Worm (Caenorhabditis elegans): Measurements from ENCODE around the gene F21D5.6.
"Not testable (repeated sequence)": the region's sequence is repeated elsewhere in the genome, so short reads cannot be mapped to it uniquely, and the experiment has no call there.

Gene F21D5.6

DNA sequence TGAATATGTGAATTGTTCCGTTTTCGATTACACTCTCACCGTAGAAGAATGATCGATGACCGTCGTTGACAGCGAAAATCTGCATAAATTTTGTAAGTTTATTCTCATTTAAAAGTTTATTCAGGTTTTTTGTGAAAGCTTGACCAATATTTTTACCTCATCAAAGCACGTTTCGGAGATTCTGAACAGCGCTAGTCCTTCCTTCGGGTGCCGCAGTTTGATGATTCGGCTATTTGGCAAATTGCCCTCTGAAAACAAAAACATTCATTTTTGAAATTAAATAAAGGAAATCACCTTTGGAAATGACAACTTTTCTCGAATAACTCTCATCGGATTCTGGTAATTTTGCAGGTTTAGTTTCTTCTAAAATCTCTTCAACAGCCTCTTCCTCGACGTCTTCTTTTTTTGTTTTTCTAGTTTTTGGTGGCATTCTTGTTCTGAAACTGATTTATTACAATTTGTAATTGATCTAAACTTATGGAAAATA lies at the start of gene F21D5.6:
Gene F21D5.6 (minus strand): TSS at position 437 of the 487 bp plus-strand sequence.
- no peak for TF ChIP-seq unc-62 (GFP tag; optimal IDR thresholded peaks at IDR 0.05)

DNA sequence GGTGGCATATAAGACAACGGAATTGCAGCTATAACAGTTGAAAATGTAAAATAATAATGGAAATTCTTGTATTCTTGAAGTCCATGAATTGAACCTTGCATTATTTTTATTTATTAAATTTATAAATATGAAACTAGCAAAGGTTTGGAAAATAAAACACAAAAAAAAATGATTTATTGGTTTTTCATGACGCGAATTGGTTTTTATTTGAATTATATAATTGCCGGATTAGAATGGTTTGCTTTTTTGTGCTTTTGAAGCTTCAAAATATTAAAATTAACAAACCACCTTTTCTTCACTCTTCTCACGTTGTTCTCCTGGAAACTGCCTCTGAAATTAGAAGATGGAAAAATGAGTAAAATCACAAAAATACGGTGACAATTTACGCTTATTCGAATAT lies 49.0 kb upstream of the F21D5.6 start, which contains the start of gene sru-35:
Gene sru-35 (minus strand): TSS at position 101 of the 400 bp plus-strand sequence.
- no peak for TF ChIP-seq unc-62 (GFP tag; optimal IDR thresholded peaks at IDR 0.05)

DNA sequence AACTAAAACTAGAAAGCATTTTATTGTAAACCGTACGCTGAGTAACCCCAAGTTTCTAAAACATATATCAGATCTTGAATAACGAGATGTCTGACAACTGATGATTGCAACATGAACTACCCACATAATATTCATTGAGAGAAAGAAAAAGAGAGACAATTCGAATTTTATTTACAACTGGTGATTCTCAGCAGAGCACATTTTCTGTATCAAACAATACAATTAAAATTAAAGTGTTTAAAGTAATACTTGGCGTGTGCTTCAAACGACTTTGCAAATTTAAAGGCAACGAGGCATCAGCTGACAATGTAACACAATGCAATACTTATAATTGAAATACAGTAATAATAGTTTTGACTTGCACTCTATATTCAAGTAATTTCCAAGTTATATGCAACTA lies 46.9 kb upstream of the F21D5.6 start, which contains the start of gene C33D9.10:
Gene C33D9.10 (minus strand): TSS at position 101 of the 400 bp plus-strand sequence.
- not testable (repeated sequence) for TF ChIP-seq unc-62 (GFP tag; optimal IDR thresholded peaks at IDR 0.05)

DNA sequence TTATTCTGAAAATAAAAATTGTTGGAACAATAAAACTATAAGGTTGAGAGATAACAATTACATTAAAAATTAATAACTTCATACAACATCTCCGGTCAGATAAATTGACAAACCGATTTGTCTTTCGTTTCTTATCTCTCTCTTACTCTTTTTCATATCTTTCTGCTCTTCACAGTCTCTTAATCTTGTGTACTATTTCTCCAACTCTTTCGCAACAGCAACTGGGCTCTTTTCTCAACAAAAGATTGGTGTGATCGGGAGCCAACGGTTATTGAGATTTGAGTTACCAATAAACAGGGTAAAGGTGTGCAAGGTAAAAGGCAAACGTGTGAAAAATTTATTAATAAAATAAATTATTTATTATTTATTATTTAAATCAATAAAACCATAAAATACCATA lies 45.5 kb upstream of the F21D5.6 start, which contains the start of gene C33D9.8:
Gene C33D9.8 (minus strand): TSS at position 99 of the 400 bp plus-strand sequence.
- TF ChIP-seq unc-62 (GFP tag; optimal IDR thresholded peaks at IDR 0.05): no peak

DNA sequence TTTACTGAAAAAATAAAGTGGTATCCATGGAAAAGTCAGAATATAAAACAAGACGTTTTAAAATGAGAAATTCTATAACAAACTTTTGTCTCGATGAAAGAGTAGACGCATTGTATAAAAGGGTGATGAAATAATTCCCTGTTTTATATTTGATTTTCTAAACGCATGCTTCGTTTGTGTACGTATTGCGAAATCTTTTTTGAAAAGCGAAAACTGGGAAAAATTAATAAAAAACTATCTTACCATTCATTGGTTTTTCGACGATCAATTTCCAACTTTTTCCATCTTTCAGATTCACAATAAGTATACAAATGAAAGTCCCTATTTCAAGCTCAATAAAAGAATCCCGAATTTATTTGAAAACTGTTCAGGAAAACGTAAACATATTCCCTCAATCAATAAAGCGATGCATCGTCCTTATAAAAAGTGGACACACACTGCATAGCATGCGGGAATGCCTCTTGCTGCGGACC lies 43.7 kb upstream of the F21D5.6 start, which contains the start of gene C33D9.13:
Gene C33D9.13 (minus strand): TSS at position 423 of the 473 bp plus-strand sequence.
- no peak for TF ChIP-seq unc-62 (GFP tag; optimal IDR thresholded peaks at IDR 0.05)

DNA sequence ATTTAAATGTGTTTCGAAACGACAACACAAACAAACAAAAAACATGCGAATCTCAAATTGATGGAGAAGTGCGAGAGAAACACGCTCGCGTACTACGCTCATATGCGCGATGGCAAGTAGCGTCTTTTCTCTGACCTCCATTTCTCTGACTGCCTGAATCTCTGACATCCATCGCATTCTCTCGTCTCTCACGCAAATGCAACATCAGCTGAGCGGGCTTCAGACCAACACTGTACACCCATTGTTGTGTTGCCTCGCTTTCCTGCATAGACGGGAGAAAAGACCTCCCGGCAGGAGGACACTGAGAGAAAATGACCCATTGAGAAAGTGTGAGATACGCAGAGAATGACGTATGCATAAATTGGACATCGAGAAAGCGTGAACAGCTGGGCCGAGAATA lies 41.0 kb upstream of the F21D5.6 start:
- no peak for TF ChIP-seq unc-62 (GFP tag; optimal IDR thresholded peaks at IDR 0.05)

DNA sequence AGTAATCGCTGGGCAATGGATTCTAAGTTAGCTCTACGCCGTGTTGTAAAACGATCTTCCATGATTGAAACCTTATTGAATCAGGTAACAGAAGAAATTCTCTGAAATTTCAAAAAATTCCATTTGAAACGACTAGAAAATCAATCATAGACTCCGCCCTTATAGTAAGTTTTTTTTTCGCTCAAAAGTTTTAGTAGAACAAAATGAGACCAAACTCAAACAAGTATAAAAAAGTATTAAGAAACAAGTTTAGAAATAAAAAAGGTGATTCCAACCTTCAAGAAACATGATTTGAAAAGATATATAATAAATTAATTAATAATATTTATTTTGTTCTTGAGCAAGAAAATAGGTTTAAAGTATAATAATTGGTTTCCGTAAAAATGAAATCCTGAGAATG lies 36.9 kb upstream of the F21D5.6 start, which contains the start of gene C33D9.6:
Gene C33D9.6 (minus strand): TSS at position 101 of the 400 bp plus-strand sequence.
- TF ChIP-seq unc-62 (GFP tag; optimal IDR thresholded peaks at IDR 0.05): no peak

DNA sequence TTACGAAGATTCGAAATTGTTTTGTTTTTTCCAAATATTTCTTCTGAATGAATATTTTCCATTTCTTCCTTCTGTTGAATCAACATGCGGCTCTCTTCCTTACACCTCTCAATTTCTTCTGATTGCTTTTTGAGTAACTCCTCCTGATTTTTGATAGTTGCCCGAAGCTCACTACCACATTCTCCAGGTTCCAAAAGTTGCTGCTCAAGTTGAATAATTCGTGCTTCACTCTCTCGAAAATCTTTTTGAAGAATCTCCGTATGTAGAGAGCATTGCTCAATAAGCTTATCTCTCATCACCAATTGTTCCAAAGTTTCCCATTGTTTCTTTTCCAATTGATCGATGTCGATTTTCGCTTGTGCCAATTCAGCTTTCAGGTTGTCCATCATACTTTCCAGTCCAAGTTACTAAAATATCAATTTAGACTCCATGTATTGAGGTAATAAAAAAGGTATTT lies 31.6 kb upstream of the F21D5.6 start, which contains the start of gene F20C5.6:
Gene F20C5.6 (minus strand): TSS at position 407 of the 457 bp plus-strand sequence.
- no peak for TF ChIP-seq unc-62 (GFP tag; optimal IDR thresholded peaks at IDR 0.05)

DNA sequence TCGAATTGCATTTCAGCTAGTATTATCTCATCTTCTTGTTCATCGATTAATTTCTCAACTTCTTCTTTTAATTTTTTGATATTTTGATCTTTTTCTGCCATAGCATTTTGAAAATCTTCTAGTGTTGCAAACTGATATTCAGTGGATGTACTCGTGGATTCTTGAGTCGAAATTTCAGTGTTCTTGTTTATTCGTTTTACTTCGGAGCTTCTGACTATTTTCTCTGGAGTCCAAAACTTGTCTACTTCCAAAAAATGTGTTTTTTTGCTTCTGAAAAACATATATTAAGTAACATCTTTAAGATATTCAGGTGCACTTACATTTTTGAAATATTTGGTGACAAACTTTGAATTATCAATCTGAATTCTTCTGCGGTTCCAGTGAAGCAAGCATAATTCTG lies 28.4 kb upstream of the F21D5.6 start, which contains the start of gene F20C5.5:
Gene F20C5.5 (minus strand): TSS at position 101 of the 400 bp plus-strand sequence.
- TF ChIP-seq unc-62 (GFP tag; optimal IDR thresholded peaks at IDR 0.05): no peak

DNA sequence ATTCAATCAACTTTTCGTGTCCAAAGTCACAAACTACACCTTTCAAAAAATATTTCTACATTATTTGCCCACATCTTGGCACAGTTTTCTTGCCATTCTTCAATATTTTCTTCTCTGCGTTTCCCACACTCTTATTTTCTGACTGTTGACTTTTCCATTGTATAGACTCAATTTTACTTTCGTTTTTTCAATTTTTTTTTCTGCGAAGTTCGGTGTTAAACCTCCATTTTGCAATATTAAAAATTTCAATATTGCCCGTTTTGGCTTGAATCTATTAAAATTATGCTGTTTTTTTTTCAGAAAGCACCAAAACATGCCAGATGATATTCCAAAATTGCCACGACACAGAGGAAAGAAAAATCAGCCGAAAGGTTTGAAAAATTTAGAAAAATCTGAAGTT lies 23.4 kb upstream of the F21D5.6 start, which contains the start of gene cdc-50.B:
Gene cdc-50.B (plus strand): TSS at position 301 of the 400 bp plus-strand sequence.
- TF ChIP-seq unc-62 (GFP tag; optimal IDR thresholded peaks at IDR 0.05): no peak

DNA sequence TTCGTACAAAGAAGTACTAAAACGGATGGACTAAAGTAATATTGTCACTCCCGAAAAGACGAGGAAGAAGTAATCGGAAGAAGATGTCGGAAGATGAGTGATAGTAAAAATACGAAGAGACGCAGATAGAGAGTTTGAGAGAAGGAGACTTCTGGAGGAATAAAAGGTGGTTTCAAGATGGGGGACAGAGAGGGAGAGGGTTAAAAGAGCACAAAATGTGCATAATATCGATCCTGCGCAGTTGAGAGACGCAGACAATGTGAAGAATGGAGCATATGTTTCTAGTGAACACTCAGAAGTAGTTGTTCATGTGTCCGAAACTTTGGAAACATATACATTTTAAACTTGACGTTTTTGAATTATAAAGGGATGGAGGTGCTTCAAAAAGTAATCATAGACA lies 21.3 kb upstream of the F21D5.6 start:
- no peak for TF ChIP-seq unc-62 (GFP tag; optimal IDR thresholded peaks at IDR 0.05)

DNA sequence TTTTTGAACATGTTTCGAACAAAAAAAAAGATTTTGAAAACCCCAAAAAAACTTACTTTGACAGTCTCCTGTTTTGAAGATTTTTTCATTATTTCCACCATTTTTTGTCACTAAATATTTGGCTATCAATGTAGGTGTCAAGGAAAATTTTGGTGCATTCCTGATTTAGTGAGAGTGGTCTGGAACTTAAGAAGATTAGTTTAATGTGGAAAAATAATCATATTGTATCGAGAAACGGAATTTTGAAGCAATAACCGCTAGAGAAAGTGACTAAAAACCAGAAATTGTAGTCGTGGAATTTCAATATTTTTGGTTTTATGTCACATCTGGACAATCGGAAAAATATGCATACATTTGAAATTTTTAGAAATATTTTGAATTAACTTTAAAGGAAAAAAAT lies 20.7 kb upstream of the F21D5.6 start, which contains the start of the genes F20C5.11 and klp-11:
Gene F20C5.11 (minus strand): TSS at position 101 of the 400 bp plus-strand sequence.
Gene klp-11 (minus strand): TSS at position 171 of the 400 bp plus-strand sequence.
- TF ChIP-seq unc-62 (GFP tag; optimal IDR thresholded peaks at IDR 0.05): no peak

DNA sequence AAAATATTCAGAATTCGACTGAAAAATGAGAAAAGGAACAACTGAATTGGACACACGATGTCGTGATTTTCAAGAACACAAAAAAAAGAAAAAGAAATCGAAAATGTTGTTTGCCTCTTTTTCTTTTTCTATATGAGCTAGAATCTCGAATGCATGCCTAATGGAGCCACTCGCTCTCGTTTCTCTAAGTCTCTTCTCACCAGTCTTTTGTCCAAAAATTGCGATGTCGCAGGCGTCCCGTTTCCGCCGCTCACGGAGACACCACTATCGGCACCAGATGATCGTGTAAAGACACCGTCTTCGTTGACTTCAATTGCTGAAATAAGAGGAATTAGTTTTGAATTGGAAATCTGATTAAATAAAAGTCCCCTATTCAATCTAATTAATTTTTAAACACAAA lies 17.4 kb upstream of the F21D5.6 start:
- no peak for TF ChIP-seq unc-62 (GFP tag; optimal IDR thresholded peaks at IDR 0.05)

DNA sequence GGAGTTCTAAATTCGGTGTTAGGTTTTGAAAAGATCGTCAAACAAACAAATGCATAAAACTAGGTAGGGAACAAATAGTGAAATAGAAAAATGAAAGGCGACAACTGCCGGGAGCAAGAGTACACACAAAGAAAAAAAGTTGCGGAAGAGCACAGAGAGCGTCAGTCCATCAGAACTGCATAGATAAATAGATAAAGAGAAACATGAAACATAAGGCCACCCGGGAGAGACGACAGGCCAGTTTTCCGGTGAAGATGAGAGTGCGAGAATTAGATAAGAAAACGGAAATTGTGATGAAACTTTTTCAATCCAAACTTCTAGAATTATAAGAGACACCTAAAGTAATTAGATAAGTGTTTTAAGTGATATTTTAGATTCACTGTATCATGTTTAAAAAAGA lies 16.5 kb upstream of the F21D5.6 start:
- no peak for TF ChIP-seq unc-62 (GFP tag; optimal IDR thresholded peaks at IDR 0.05)

DNA sequence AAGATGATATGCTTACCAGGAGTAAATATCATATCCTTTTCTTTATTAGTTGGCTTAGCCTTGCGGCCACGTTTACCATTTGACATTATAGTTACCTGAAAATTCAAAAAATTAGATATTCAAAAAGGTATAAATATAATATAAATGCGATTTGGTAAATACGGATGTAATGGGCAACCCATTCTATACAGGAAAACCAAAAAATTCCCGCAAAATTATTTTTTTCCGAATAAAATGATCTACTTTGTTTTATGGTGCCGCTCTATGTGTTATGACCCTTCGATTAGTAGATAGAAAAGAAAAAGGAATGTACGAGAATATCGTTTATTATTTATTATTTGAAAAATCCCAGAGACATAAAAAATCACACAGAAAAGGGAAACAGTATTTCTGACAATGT lies 13.5 kb upstream of the F21D5.6 start, which contains the start of gene elli-1:
Gene elli-1 (minus strand): TSS at position 101 of the 400 bp plus-strand sequence.
- no peak for TF ChIP-seq unc-62 (GFP tag; optimal IDR thresholded peaks at IDR 0.05)

DNA sequence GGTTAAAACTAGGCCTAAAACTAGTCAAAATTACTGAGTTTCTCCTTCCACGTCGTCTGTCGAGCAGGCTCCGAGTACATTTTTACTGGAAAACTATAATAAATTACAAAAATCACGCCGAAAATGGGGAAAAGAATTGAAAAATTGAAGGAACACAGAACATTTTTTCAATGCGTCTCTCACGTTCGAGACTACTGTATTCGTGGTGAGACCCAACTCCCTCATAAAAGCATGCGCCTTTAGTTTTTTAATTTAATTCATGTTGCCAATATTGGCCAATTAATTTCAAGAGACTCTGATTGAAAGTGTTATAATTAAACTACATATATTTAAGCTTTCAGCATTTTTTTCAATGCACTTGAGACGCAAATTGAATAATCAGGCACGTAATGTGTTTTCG lies 13.0 kb upstream of the F21D5.6 start:
- no peak for TF ChIP-seq unc-62 (GFP tag; optimal IDR thresholded peaks at IDR 0.05)

DNA sequence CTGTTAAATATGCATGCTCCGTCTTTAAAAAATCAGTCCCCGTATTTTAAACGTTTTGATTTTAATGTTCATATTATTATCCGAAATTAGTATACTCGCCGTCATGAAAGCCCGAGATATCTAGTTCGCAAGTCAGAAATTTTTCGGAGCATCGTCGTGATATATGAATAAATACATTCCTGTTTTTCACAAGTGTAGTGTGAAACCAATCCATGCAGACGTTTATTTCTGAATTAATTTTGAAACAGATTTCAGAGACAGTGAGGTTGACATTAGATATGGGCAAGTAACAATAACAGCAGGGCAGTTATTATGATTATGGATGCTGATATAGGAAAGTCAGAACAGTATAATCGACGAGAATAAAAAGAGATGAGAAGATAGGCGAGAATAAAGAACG lies 11.3 kb upstream of the F21D5.6 start:
- no peak for TF ChIP-seq unc-62 (GFP tag; optimal IDR thresholded peaks at IDR 0.05)

Data from whole organism, dauer.